Worm (Caenorhabditis elegans) whole organism, L4 larva: ENCODE measurements around the gene dmd-6.
A peak's percentile ranks its signal among the peaks of the same experiment; 100 is the strongest.

Source experiments
- D1046.2 ChIP-seq: fragments of 200-800 bp; sonication (Bioruptor generic); IDR thresholded peaks from 2 replicates; pipeline ENCODE4 v1.3.6; 2022; ENCODE audit warnings: missing genetic modification characterization, missing compliant biosample characterization
- F26F4.8 ChIP-seq: fragments of 200-800 bp; sonication (Bioruptor generic); conservative IDR thresholded peaks from 2 replicates; pipeline ENCODE4 v1.3.6; 2022; ENCODE audit warnings: missing genetic modification characterization, missing compliant biosample characterization
- T20F7.1 ChIP-seq: fragments of 200-800 bp; sonication (Bioruptor generic); optimal IDR thresholded peaks from 2 replicates; lab custom pipeline; 2018; ENCODE audit warnings: mild to moderate bottlenecking, missing genetic modification characterization, missing compliant biosample characterization
- T26A8.4 ChIP-seq: fragments of 200-800 bp; sonication (Bioruptor generic); IDR thresholded peaks from 2 replicates; pipeline ENCODE4 v1.3.6; 2022; ENCODE audit warnings: missing genetic modification characterization, missing compliant biosample characterization
- Y105C5A.15 ChIP-seq: fragments of 200-800 bp; sonication (Bioruptor generic); IDR thresholded peaks from 2 replicates; pipeline ENCODE4 v1.3.6; 2022; ENCODE audit warnings: missing genetic modification characterization, missing compliant biosample characterization
- aha-1 ChIP-seq: fragments of 150-350 bp; peaks from one replicate; lab custom pipeline; 2014; ENCODE audit warnings: missing biosample characterization, missing genetic modification characterization
- arid-1 ChIP-seq: fragments of 200-800 bp; sonication (Bioruptor generic); conservative IDR thresholded peaks from 2 replicates; pipeline ENCODE4 v1.3.6; 2022; ENCODE audit warnings: missing genetic modification reagents, missing genetic modification characterization, missing compliant biosample characterization
- ces-1 ChIP-seq: fragments of 150-350 bp; sonication (generic microtip); optimal IDR thresholded peaks from 4 replicates; lab custom pipeline; 2014; ENCODE audit warnings: missing biosample characterization, missing genetic modification reagents, missing genetic modification characterization
- ctbp-1 ChIP-seq: fragments of 200-800 bp; sonication (Bioruptor generic); IDR thresholded peaks from 2 replicates; pipeline ENCODE4 v1.3.6; 2022; ENCODE audit warnings: missing genetic modification reagents, missing genetic modification characterization, missing compliant biosample characterization
- daf-16 ChIP-seq, 3 experiments: sonication (generic microtip); optimal IDR thresholded peaks; 2 replicates each; lab custom pipeline; 2016 to 2017; ENCODE audit warnings: missing genetic modification characterization in 3 of 3, missing genetic modification reagents in 3 of 3, mild to moderate bottlenecking in 2 of 3, missing compliant biosample characterization in 2 of 3, missing biosample characterization in 1 of 3, moderate library complexity in 1 of 3
- daf-8 ChIP-seq: fragments of 200-800 bp; sonication (Bioruptor generic); IDR thresholded peaks from 2 replicates; pipeline ENCODE4 v1.3.6; 2022; ENCODE audit warnings: missing genetic modification characterization, missing compliant biosample characterization
- dmd-6 ChIP-seq: fragments of 200-800 bp; sonication (Bioruptor generic); IDR thresholded peaks from 2 replicates; pipeline ENCODE4 v1.3.6; 2022; ENCODE audit warnings: missing genetic modification reagents, missing genetic modification characterization, missing compliant biosample characterization
- dmd-8 ChIP-seq: fragments of 200-800 bp; sonication (Bioruptor generic); IDR thresholded peaks from 2 replicates; pipeline ENCODE4 v1.3.6; 2022; ENCODE audit warnings: missing genetic modification characterization, missing compliant biosample characterization
- dpl-1 ChIP-seq: fragments of 150-350 bp; optimal IDR thresholded peaks from 2 replicates; lab custom pipeline; 2014; ENCODE audit warnings: missing biosample characterization, missing genetic modification reagents, missing genetic modification characterization
- dve-1 ChIP-seq: sonication (generic microtip); optimal IDR thresholded peaks from 2 replicates; lab custom pipeline; 2017; ENCODE audit warnings: antibody characterized with exemption, mild to moderate bottlenecking, missing genetic modification characterization, missing compliant biosample characterization; ENCODE audit not compliant: insufficient read depth
- gei-8 ChIP-seq: fragments of 200-800 bp; sonication (Bioruptor generic); optimal IDR thresholded peaks from 2 replicates; lab custom pipeline; 2018; ENCODE audit warnings: mild to moderate bottlenecking, missing genetic modification characterization, missing compliant biosample characterization
- hlh-11 ChIP-seq: fragments of 200-800 bp; sonication (Bioruptor generic); optimal IDR thresholded peaks from 2 replicates; lab custom pipeline; 2018; ENCODE audit warnings: mild to moderate bottlenecking, missing genetic modification characterization, missing compliant biosample characterization
- hlh-30 ChIP-seq: sonication (generic microtip); optimal IDR thresholded peaks from 2 replicates; lab custom pipeline; 2017; ENCODE audit warnings: antibody characterized with exemption, mild to moderate bottlenecking, missing genetic modification characterization, missing compliant biosample characterization; ENCODE audit not compliant: insufficient read depth
- hmg-1.1 ChIP-seq: fragments of 200-800 bp; sonication (Bioruptor generic); IDR thresholded peaks from 2 replicates; pipeline ENCODE4 v1.3.6; 2022; ENCODE audit warnings: missing genetic modification reagents, missing genetic modification characterization, missing compliant biosample characterization
- lim-7 ChIP-seq: fragments of 200-800 bp; sonication (Bioruptor generic); IDR thresholded peaks from 2 replicates; pipeline ENCODE4 v1.3.6; 2022; ENCODE audit warnings: missing genetic modification characterization, missing compliant biosample characterization
- lin-13 ChIP-seq: fragments of 150-350 bp; optimal IDR thresholded peaks from 2 replicates; lab custom pipeline; 2014; ENCODE audit warnings: missing biosample characterization, missing genetic modification reagents, missing genetic modification characterization
- lsy-2 ChIP-seq, 2 experiments: fragments of 150-350 bp in 1 of 2; sonication (generic microtip) in 1 of 2; optimal IDR thresholded peaks; 2 replicates each; lab custom pipeline; 2014 to 2017; ENCODE audit warnings: missing biosample characterization in 2 of 2, missing genetic modification characterization in 2 of 2
- madf-5 ChIP-seq, 2 experiments: fragments of 200-800 bp; sonication (Bioruptor generic); IDR thresholded peaks; 2 replicates each; pipeline ENCODE4 v1.3.6; 2022; ENCODE audit warnings: missing compliant biosample characterization in 2 of 2, missing genetic modification characterization in 2 of 2
- mdl-1 ChIP-seq, 2 experiments: fragments of 150-350 bp in 1 of 2; sonication (generic microtip) in 1 of 2; optimal IDR thresholded peaks; 2 replicates each; lab custom pipeline; 2014 to 2017; ENCODE audit warnings: missing biosample characterization in 2 of 2, missing genetic modification characterization in 2 of 2
- mep-1 ChIP-seq: fragments of 150-350 bp; sonication (generic microtip); optimal IDR thresholded peaks from 3 replicates; lab custom pipeline; 2014; ENCODE audit warnings: missing biosample characterization, missing genetic modification characterization
- mes-2 ChIP-seq: sonication (generic microtip); optimal IDR thresholded peaks from 2 replicates; lab custom pipeline; 2016; ENCODE audit warnings: missing genotype, mild to moderate bottlenecking, missing genetic modification characterization, missing compliant biosample characterization; ENCODE audit not compliant: poor library complexity, severe bottlenecking
- mxl-2 ChIP-seq: fragments of 200-800 bp; sonication (Bioruptor generic); conservative IDR thresholded peaks from 2 replicates; pipeline ENCODE4 v1.3.6; 2022; ENCODE audit warnings: missing genetic modification reagents, missing genetic modification characterization, missing compliant biosample characterization
- mxl-3 ChIP-seq: fragments of 200-800 bp; sonication (Bioruptor generic); optimal IDR thresholded peaks from 2 replicates; lab custom pipeline; 2018; ENCODE audit warnings: mild to moderate bottlenecking, missing genetic modification characterization, missing compliant biosample characterization
- nhr-11 ChIP-seq: fragments of 150-350 bp; optimal IDR thresholded peaks from 2 replicates; lab custom pipeline; 2014; ENCODE audit warnings: missing biosample characterization, missing genetic modification characterization
- nhr-25 ChIP-seq: sonication (generic microtip); optimal IDR thresholded peaks from 2 replicates; lab custom pipeline; 2017; ENCODE audit warnings: missing genetic modification characterization, mild to moderate bottlenecking, missing compliant biosample characterization, antibody characterized with exemption, moderate library complexity, borderline replicate concordance; ENCODE audit not compliant: insufficient read depth
- nhr-28 ChIP-seq: fragments of 150-350 bp; optimal IDR thresholded peaks from 2 replicates; lab custom pipeline; 2014; ENCODE audit warnings: missing biosample characterization, missing genetic modification characterization
- nhr-48 ChIP-seq: sonication (generic microtip); optimal IDR thresholded peaks from 2 replicates; lab custom pipeline; 2016; ENCODE audit warnings: mild to moderate bottlenecking, missing genetic modification characterization, missing compliant biosample characterization
- nhr-6 ChIP-seq: fragments of 150-350 bp; optimal IDR thresholded peaks from 2 replicates; lab custom pipeline; 2014; ENCODE audit warnings: missing biosample characterization, missing genetic modification characterization
- nhr-76 ChIP-seq: fragments of 150-350 bp; optimal IDR thresholded peaks from 2 replicates; lab custom pipeline; 2014; ENCODE audit warnings: missing biosample characterization, missing genetic modification characterization
- nhr-77 ChIP-seq: fragments of 150-350 bp; optimal IDR thresholded peaks from 2 replicates; lab custom pipeline; 2014; ENCODE audit warnings: missing biosample characterization, missing genetic modification characterization
- pha-4 ChIP-seq, 2 experiments: fragments of 150-350 bp in 1 of 2; fragments of 200-800 bp in 1 of 2; sonication (Bioruptor generic) in 1 of 2; IDR thresholded peaks in 1 of 2; optimal IDR thresholded peaks in 1 of 2; 2 replicates each; pipeline versions ENCODE4 v1.3.6 to Lab custom; 2014 to 2022; ENCODE audit warnings: missing genetic modification characterization in 2 of 2, missing genetic modification reagents in 2 of 2, missing biosample characterization in 1 of 2, missing compliant biosample characterization in 1 of 2
- php-3 ChIP-seq: fragments of 200-800 bp; sonication (Bioruptor generic); IDR thresholded peaks from 2 replicates; pipeline ENCODE4 v1.3.6; 2022; ENCODE audit warnings: missing genetic modification reagents, missing genetic modification characterization, missing compliant biosample characterization
- pqm-1 ChIP-seq: sonication (generic microtip); optimal IDR thresholded peaks from 2 replicates; lab custom pipeline; 2017; ENCODE audit warnings: missing biosample characterization, missing genetic modification characterization
- spr-3 ChIP-seq: fragments of 200-800 bp; sonication (Bioruptor generic); optimal IDR thresholded peaks from 2 replicates; lab custom pipeline; 2018; ENCODE audit warnings: mild to moderate bottlenecking, missing genetic modification characterization, missing compliant biosample characterization
- tag-97 ChIP-seq: fragments of 200-800 bp; sonication (Bioruptor generic); IDR thresholded peaks from 2 replicates; pipeline ENCODE4 v1.3.6; 2022; ENCODE audit warnings: missing genetic modification characterization, missing compliant biosample characterization
- unc-39 ChIP-seq: sonication (generic microtip); optimal IDR thresholded peaks from 2 replicates; lab custom pipeline; 2017; ENCODE audit warnings: missing biosample characterization, missing genetic modification characterization
- vab-7 ChIP-seq: fragments of 200-800 bp; sonication (Bioruptor generic); IDR thresholded peaks from 2 replicates; pipeline ENCODE4 v1.3.6; 2022; ENCODE audit warnings: missing genetic modification reagents, missing genetic modification characterization, missing compliant biosample characterization
- zfp-2 ChIP-seq: sonication (generic microtip); optimal IDR thresholded peaks from 2 replicates; lab custom pipeline; 2016; ENCODE audit warnings: mild to moderate bottlenecking, missing genetic modification characterization, missing compliant biosample characterization
- ztf-7 ChIP-seq: fragments of 150-350 bp; optimal IDR thresholded peaks from 2 replicates; lab custom pipeline; 2014; ENCODE audit warnings: missing biosample characterization, missing genetic modification characterization

Gene dmd-6

ce11 chrIV:14609774-14610173 is 6.6 kb upstream of the dmd-6 start:
- peak; percentile 12 for TF ChIP-seq pqm-1 (tag; lab: Kevin White, UChicago)
- TF ChIP-seq dve-1 (tag; lab: Kevin White, UChicago), result peak; percentile 80
- peak; percentile 83 for TF ChIP-seq aha-1 (tag; lab: Kevin White, UChicago)
- no peak for TF ChIP-seq daf-8 (GFP tag; lab: Robert Waterston, UW)
- TF ChIP-seq hmg-1.1 (GFP tag; lab: Robert Waterston, UW), result no peak
- TF ChIP-seq zfp-2 (tag; lab: Kevin White, UChicago), result no peak
- TF ChIP-seq dmd-6, result peak; percentile 90
- peak in 1 of 2 experiments; percentile 37 for TF ChIP-seq lsy-2 (tag; optimal IDR thresholded peaks at IDR 0.05; lab: Kevin White, UChicago)
- TF ChIP-seq nhr-25, result no peak
- TF ChIP-seq hlh-30 (tag; lab: Kevin White, UChicago), result peak; percentile 94
- no peak for TF ChIP-seq mxl-2 (GFP tag; lab: Robert Waterston, UW)
- TF ChIP-seq nhr-48 (tag; lab: Kevin White, UChicago), result peak; percentile 37
- TF ChIP-seq dmd-8, result 0 out of 2 replicates have a peak, but pooled peaks have one; percentile 32
- peak; percentile 98 for TF ChIP-seq nhr-28 (tag; lab: Kevin White, UChicago)
- no peak for TF ChIP-seq gei-8
- no peak for TF ChIP-seq daf-16 (GFP tag; optimal IDR thresholded peaks at IDR 0.05; lab: Kevin White, UChicago)
- peak; percentile 71 for TF ChIP-seq daf-16 (tag; optimal IDR thresholded peaks at IDR 0.05; lab: Kevin White, UChicago)
- peak in 1 of 2 experiments; percentile 75 for TF ChIP-seq mdl-1 (tag; optimal IDR thresholded peaks at IDR 0.05; lab: Kevin White, UChicago)
- TF ChIP-seq php-3 (GFP tag; lab: Robert Waterston, UW), result peak; percentile 62; the same call in 1 of the 2 replicates
- TF ChIP-seq mep-1 (tag; lab: Kevin White, UChicago), result peak; percentile 36
- TF ChIP-seq nhr-77 (tag; lab: Kevin White, UChicago), result peak; percentile 85
- TF ChIP-seq hlh-11 (tag; lab: Kevin White, UChicago), result peak; percentile 60
- TF ChIP-seq tag-97 (GFP tag; lab: Robert Waterston, UW), result no peak
- peak; percentile 14 for TF ChIP-seq ztf-7
- TF ChIP-seq, all 104 proteins: peak for 16

- peak; percentile 21 to 58 for TF ChIP-seq mdl-1 (tag; optimal IDR thresholded peaks at IDR 0.05; lab: Kevin White, UChicago)
- no peak for TF ChIP-seq F26F4.8
- TF ChIP-seq lsy-2 (tag; optimal IDR thresholded peaks at IDR 0.05; lab: Kevin White, UChicago), result peak; percentile 36 to 61
- TF ChIP-seq dpl-1, result peak; percentile 5
- TF ChIP-seq hlh-30 (tag; lab: Kevin White, UChicago), result peak; percentile 83
- no peak for TF ChIP-seq T20F7.1
- TF ChIP-seq mxl-2 (GFP tag; lab: Robert Waterston, UW), result no peak
- 0 out of 2 replicates have a peak, but pooled peaks have one; percentile 64 for TF ChIP-seq T26A8.4 (GFP tag; lab: Robert Waterston, UW)
- peak; percentile 93 for TF ChIP-seq nhr-48 (tag; lab: Kevin White, UChicago)
- no peak for TF ChIP-seq unc-39 (tag; lab: Kevin White, UChicago)
- peak; percentile 69 for TF ChIP-seq nhr-77 (tag; lab: Kevin White, UChicago)
- peak; percentile 53; the same call in 1 of the 2 replicates for TF ChIP-seq ctbp-1
- 0 out of 2 replicates have a peak, but pooled peaks have one; percentile 52 for TF ChIP-seq Y105C5A.15 (GFP tag; lab: Robert Waterston, UW)
- peak; percentile 99 for TF ChIP-seq nhr-28 (tag; lab: Kevin White, UChicago)
- peak; percentile 67 for TF ChIP-seq nhr-11 (tag; lab: Kevin White, UChicago)
- peak; percentile 22 for TF ChIP-seq lin-13 (GFP tag; lab: Kevin White, UChicago)
- peak; percentile 84 for TF ChIP-seq hlh-11 (tag; lab: Kevin White, UChicago)
- TF ChIP-seq pha-4 (GFP tag; IDR thresholded peaks at IDR 0.05; lab: Robert Waterston, UW), result no peak; the same call in 1 of the 2 replicates
- peak; percentile 9 for TF ChIP-seq pha-4 (tag; optimal IDR thresholded peaks at IDR 0.05; lab: Kevin White, UChicago)
- TF ChIP-seq madf-5 (GFP tag; IDR thresholded peaks at IDR 0.05; lab: Robert Waterston, UW), result 0 out of 4 replicates have a peak, but pooled peaks of 1 of the 2 experiments have one; percentile 34
- 0 out of 2 replicates have a peak, but pooled peaks have one; percentile 3 for TF ChIP-seq D1046.2 (GFP tag; lab: Robert Waterston, UW)
- TF ChIP-seq nhr-6 (tag; lab: Kevin White, UChicago), result no peak
- TF ChIP-seq mes-2 (tag; lab: Kevin White, UChicago), result peak; percentile 45
- TF ChIP-seq vab-7, result 0 out of 2 replicates have a peak, but pooled peaks have one; percentile 14
- TF ChIP-seq spr-3 (GFP tag; lab: Kevin White, UChicago), result no peak
- 0 out of 2 replicates have a peak, but pooled peaks have one; percentile 4 for TF ChIP-seq arid-1 (GFP tag; lab: Robert Waterston, UW)
- TF ChIP-seq gei-8, result peak; percentile 59
- peak; percentile 60 for TF ChIP-seq mxl-3 (GFP tag; lab: Kevin White, UChicago)
- no peak for TF ChIP-seq lim-7
- TF ChIP-seq nhr-76 (tag; lab: Kevin White, UChicago), result no peak
- TF ChIP-seq ces-1, result no peak
Observed at ce11 chrIV:14610942-14611724, 5.3 kb upstream of the dmd-6 start.
